Fruit fly (Drosophila melanogaster): ENCODE data around the gene CG5953.

CG5953 gene

DNA sequence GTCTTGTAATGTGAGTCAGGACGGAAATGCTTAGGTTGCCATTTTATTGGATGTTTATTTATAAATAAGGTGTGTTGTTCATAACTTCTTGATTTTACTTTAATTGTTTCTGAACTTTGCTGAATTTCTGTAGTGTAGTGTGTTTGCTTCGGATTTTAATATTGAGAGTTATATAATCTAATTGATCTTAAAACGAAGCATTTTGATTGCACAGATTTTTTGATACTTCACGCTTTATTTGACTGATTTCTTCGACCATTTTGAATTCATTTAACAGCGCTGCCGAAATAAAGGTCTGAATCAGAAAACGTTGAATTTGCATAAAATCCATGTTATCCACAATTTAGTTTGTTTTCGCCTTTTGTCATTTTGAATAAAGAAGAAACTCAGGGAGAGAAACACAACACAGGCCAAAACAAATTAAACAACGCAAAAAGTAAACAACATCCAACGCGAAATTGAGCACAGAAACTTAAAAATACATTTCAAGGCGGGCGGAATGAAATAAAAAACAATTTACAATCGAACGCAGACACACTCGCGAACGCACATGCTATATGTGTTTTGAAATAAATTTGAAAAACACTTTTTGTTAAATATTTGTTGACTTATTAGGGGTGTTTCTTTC is 1.1 kb downstream of the CG5953 start:
- TF ChIP-seq CG1529 (GFP tag; optimal IDR thresholded peaks at IDR 0.05) (no peak), fd96Cb (tag; optimal IDR thresholded peaks at IDR 0.05) (no peak), pan (optimal IDR thresholded peaks at IDR 0.05) (no peak), pan (GFP tag; optimal IDR thresholded peaks at IDR 0.05 in 1 of 2, IDR thresholded peaks at IDR 0.05 in 1 of 2) (no peak), unc-4 (GFP tag; IDR thresholded peaks at IDR 0.05; ENCODE audit: partially characterized antibody) (no peak), Med (GFP tag) (peak; percentile 17), CG2889 (GFP tag; IDR thresholded peaks at IDR 0.05) (no peak), CG11398 (GFP tag; optimal IDR thresholded peaks at IDR 0.05) (no peak), CG13894 (tag; optimal IDR thresholded peaks at IDR 0.05) (peak; percentile 30), exex (tag; optimal IDR thresholded peaks at IDR 0.05) (no peak), bigmax (GFP tag; optimal IDR thresholded peaks at IDR 0.05) (no peak), Six4 (GFP tag; optimal IDR thresholded peaks at IDR 0.05) (no peak), chinmo (GFP tag; IDR thresholded peaks at IDR 0.05; ENCODE audit: partially characterized antibody) (0 out of 4 replicates have a peak, but pooled peaks have one; percentile 10), CG7357 (GFP tag; IDR thresholded peaks at IDR 0.05) (no peak), Kr (GFP tag; optimal IDR thresholded peaks at IDR 0.05) (no peak), Asciz (GFP tag; optimal IDR thresholded peaks at IDR 0.05) (peak; percentile 50), sisA (GFP tag; IDR thresholded peaks at IDR 0.05) (no peak), bcd (GFP tag; optimal IDR thresholded peaks at IDR 0.05) (no peak), CG18764 (GFP tag; optimal IDR thresholded peaks at IDR 0.05) (no peak), caup (GFP tag; optimal IDR thresholded peaks at IDR 0.05; ENCODE audit: severe bottlenecking) (no peak), Meics (GFP tag; optimal IDR thresholded peaks at IDR 0.05) (peak; percentile 28), Tbp (GFP tag; optimal IDR thresholded peaks at IDR 0.05) (no peak), sc (optimal IDR thresholded peaks at IDR 0.05) (no peak), sc (GFP tag; optimal IDR thresholded peaks at IDR 0.05) (no peak), lab (GFP tag; optimal IDR thresholded peaks at IDR 0.05) (peak; percentile 40), schlank (tag; optimal IDR thresholded peaks at IDR 0.05) (no peak), gsb-n (tag; optimal IDR thresholded peaks at IDR 0.05) (no peak), CG7745 (tag; optimal IDR thresholded peaks at IDR 0.05) (no peak), H15 (GFP tag; IDR thresholded peaks at IDR 0.05) (no peak), Ada2b (GFP tag; IDR thresholded peaks at IDR 0.05) (no peak), CG18476 (GFP tag; optimal IDR thresholded peaks at IDR 0.05) (no peak), Oaz (GFP tag; IDR thresholded peaks at IDR 0.05) (no peak), prd (optimal IDR thresholded peaks at IDR 0.05) (no peak), prd (GFP tag; IDR thresholded peaks at IDR 0.05) (no peak), Atf3 (GFP tag; optimal IDR thresholded peaks at IDR 0.05) (no peak), da (GFP tag; optimal IDR thresholded peaks at IDR 0.05) (no peak), GATAe (GFP tag; conservative IDR thresholded peaks at IDR 0.05) (no peak), Pdp1 (GFP tag; optimal IDR thresholded peaks at IDR 0.05) (peak in 1 of 2 experiments; percentile 82), Blimp-1 (GFP tag; optimal IDR thresholded peaks at IDR 0.05) (no peak), Mes4 (GFP tag; optimal IDR thresholded peaks at IDR 0.05) (no peak), CG34376 (GFP tag; optimal IDR thresholded peaks at IDR 0.05) (no peak), CG31388 (GFP tag; optimal IDR thresholded peaks at IDR 0.05) (no peak), CG2712 (tag; optimal IDR thresholded peaks at IDR 0.05) (no peak), Hmr (GFP tag; optimal IDR thresholded peaks at IDR 0.05) (peak; percentile 42), eve (GFP tag; optimal IDR thresholded peaks at IDR 0.05) (peak in 1 of 2 experiments; percentile 4), CG4282 (GFP tag; optimal IDR thresholded peaks at IDR 0.05) (no peak), HHEX (GFP tag; optimal IDR thresholded peaks at IDR 0.05) (peak; percentile 40), stc (GFP tag; IDR thresholded peaks at IDR 0.05) (0 out of 2 replicates have a peak, but pooled peaks have one; percentile 18), PHDP (tag; optimal IDR thresholded peaks at IDR 0.05) (no peak), zen2 (GFP tag; IDR thresholded peaks at IDR 0.05; ENCODE audit: partially characterized antibody) (no peak)
